Worm (Caenorhabditis elegans): ENCODE results near the gene B0432.9.
"Not testable (repeated sequence)": the region's sequence is repeated elsewhere in the genome, so short reads cannot be mapped to it uniquely, and the experiment has no call there.

B0432.9 gene

DNA sequence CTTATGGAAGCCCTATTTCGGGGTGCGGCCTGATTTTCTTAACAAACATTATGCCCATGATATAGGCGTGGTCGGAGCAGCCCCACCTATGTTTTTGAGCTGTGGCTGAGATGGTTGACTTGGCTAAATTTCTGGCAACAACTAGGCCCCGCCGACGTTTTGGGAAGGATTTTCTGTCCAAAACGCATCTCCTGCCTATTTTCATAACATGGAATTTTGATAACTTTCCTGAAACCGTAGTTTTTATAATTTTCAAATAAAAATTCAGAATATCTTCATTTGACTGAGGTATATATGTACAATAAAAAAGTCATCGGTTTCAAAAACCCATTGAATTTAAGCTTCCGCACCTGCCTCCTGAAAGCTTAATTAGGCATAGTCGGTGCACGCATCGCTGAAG lies 37.7 kb upstream of the B0432.9 start:
- TF ChIP-seq nhr-25 (tag; optimal IDR thresholded peaks at IDR 0.05) (no peak), R02D3.7 (tag; optimal IDR thresholded peaks at IDR 0.05) (no peak), eor-1 (tag; optimal IDR thresholded peaks at IDR 0.05) (no peak), nhr-28 (tag; optimal IDR thresholded peaks at IDR 0.05) (no peak), daf-12 (tag; optimal IDR thresholded peaks at IDR 0.05) (no peak), fos-1 (tag; optimal IDR thresholded peaks at IDR 0.05) (no peak), ZK546.5 (tag; optimal IDR thresholded peaks at IDR 0.05) (no peak), snpc-4 (tag; optimal IDR thresholded peaks at IDR 0.05) (no peak), nhr-76 (tag; optimal IDR thresholded peaks at IDR 0.05) (no peak)

DNA sequence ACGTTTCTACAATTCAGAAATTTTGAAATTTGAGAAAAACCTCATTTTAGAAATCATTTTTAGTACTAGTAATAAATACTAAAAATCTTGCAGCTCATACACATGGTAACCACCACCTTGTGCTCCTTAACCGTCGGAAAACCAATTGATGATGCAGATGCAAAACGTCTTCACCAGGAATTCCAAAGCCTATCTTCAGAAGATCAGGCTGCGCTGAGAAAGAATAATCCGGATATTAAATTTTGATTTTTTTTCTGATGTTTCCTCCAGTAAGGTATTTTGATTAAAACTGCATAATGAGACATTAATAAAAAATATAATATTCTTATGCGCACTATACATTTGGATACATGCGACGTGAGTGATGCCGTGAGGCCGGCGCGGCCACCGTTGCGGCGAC lies 37.3 kb upstream of the B0432.9 start:
- TF ChIP-seq aly-2 (tag; optimal IDR thresholded peaks at IDR 0.05) = no peak
- no peak for TF ChIP-seq fos-1 (tag; optimal IDR thresholded peaks at IDR 0.05)
- TF ChIP-seq nhr-23 (tag; optimal IDR thresholded peaks at IDR 0.05) = no peak
- no peak for TF ChIP-seq elt-1 (tag; optimal IDR thresholded peaks at IDR 0.05)

DNA sequence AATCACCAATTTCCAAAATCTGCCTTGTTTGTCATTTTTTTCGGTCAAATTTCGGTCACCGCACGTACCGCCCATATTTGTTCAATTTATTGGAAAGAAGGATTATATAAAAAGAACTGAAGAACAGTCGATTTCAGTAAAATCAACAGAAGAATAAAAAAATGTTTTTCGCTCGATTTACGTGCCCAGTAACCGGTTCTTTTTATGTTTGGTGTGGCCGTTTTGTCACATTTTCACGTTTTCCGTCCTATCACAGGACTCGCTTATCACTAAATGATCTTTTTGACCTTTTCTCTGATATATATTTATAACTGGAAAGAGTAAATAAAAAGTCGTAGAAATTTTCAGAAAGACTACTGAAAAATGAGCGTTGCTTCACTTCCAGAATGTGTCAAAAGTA lies 36.0 kb upstream of the B0432.9 start, which contains the start of gene far-7:
TSS of gene far-7 (plus strand) at position 331 of the 400 bp plus-strand sequence.
- TF ChIP-seq pqm-1 (tag; optimal IDR thresholded peaks at IDR 0.05) (no peak), nhr-28 (tag; optimal IDR thresholded peaks at IDR 0.05) (no peak), ama-1 (optimal IDR thresholded peaks at IDR 0.05) (peak; percentile 56), nhr-237 (tag; optimal IDR thresholded peaks at IDR 0.05) (no peak)

DNA sequence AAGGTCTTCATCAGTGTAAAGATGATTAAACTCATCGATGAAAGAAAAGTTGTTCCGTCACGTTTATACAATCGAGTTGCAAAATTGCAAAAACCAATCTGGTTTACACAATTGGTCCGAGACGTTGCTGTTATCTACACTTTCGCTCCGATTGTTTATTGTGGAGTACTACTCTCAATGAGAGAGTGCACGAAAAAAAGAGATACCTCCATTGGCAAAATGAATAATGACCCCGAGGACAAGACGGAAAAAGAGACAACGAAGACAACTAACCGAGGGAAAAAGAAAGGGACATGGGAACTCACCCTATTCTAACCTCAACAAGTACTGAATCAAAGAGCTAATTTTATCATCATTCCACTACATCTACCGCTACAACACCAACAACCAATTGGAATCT lies 30.0 kb upstream of the B0432.9 start:
- TF ChIP-seq lin-39 (tag; optimal IDR thresholded peaks at IDR 0.05) = peak; percentile 57
- TF ChIP-seq elt-1 (tag; optimal IDR thresholded peaks at IDR 0.05) = no peak
- peak; percentile 31 for TF ChIP-seq nfya-1 (tag; optimal IDR thresholded peaks at IDR 0.05; ENCODE audit: insufficient read depth)

DNA sequence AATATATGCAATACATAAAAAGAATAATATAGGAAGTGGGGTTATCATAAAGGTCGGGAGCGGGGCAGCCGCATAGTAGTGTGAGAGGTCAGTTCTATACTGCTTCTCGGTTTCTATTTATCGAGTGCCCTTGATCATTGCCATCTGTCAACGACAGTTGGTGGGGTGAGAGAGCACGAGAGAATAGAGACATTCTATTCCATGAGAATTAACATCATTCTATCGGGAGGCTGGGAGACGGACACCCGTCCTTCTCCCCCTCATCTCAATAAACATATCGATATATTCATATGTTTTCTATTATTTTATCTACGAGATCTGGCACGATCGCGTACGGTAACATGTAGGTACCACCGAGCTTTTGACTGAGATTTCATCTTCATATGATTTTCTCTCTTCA lies 28.6 kb upstream of the B0432.9 start, which contains the start of gene mps-2:
TSS of gene mps-2 (minus strand) at position 101 of the 400 bp plus-strand sequence.
- not testable (repeated sequence) for TF ChIP-seq lsy-12, pha-4, nhr-76 (tag; optimal IDR thresholded peaks at IDR 0.05)

DNA sequence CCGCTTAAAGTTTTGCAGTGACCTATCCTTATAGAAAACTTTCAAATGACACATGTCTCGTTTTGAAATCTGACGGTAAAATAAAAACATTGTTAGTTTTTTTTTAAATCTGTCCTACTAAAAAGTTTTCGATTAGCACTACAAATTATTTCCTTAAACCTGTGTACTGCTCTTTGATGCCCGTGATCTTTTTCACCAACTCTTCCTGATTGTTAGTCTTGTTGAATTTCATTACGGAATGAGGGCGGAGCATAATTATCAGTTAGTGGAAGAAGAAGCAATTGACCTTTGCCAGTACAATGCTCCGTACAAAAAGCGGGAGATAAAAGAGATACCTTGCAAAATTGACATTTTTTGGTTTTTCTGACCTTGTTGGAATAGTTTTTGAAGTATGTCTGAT lies 23.7 kb upstream of the B0432.9 start, which contains the start of gene K01A2.4:
TSS of gene K01A2.4 (plus strand) at position 301 of the 400 bp plus-strand sequence.
- TF ChIP-seq nhr-77 (tag; optimal IDR thresholded peaks at IDR 0.05) (no peak), fkh-10 (GFP tag; optimal IDR thresholded peaks at IDR 0.05) (no peak), eor-1 (tag; optimal IDR thresholded peaks at IDR 0.05) (no peak), nhr-76 (tag; optimal IDR thresholded peaks at IDR 0.05) (no peak), fos-1 (tag; optimal IDR thresholded peaks at IDR 0.05) (no peak), unc-62 (GFP tag; optimal IDR thresholded peaks at IDR 0.05) (no peak), ama-1 (optimal IDR thresholded peaks at IDR 0.05) (no peak), sea-2 (GFP tag; optimal IDR thresholded peaks at IDR 0.05) (no peak), nhr-23 (tag; optimal IDR thresholded peaks at IDR 0.05) (no peak), egl-27 (tag; optimal IDR thresholded peaks at IDR 0.05) (no peak), mml-1 (tag; optimal IDR thresholded peaks at IDR 0.05) (no peak), egl-5 (tag; optimal IDR thresholded peaks at IDR 0.05) (no peak), nhr-12 (tag; optimal IDR thresholded peaks at IDR 0.05) (no peak), ztf-11 (tag; optimal IDR thresholded peaks at IDR 0.05) (no peak), pqm-1 (tag; optimal IDR thresholded peaks at IDR 0.05) (no peak)

DNA sequence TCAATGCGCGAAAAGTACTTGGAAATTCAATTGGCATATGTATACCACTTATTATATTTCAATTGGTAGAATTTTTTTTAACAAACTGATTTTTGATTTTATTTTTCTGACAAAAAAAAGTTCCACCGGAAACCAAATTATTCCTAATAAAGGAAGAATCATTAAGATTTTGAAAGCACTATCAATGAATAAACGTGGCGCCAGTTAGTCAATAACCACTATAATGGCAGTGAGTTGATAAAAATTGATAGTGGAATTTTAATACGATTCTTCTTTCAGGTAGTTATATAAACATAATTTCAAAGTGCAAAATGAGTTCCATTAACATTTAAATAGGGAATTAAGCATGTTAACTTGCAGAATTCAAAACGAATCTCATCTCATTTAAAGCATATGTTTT lies 22.2 kb upstream of the B0432.9 start, which contains the start of gene col-69:
TSS of gene col-69 (minus strand) at position 101 of the 400 bp plus-strand sequence.
- TF ChIP-seq elt-2 (tag; optimal IDR thresholded peaks at IDR 0.05) (peak; percentile 15), unc-39 (tag; optimal IDR thresholded peaks at IDR 0.05) (no peak)
